Worm (Caenorhabditis elegans): Measurements from ENCODE around the gene math-8.

ce11 chrII:1895278-1895677 lies 6.3 kb upstream of the math-8 start, which contains the start of gene C46F9.5:
- TF ChIP-seq jun-1 (tag; optimal IDR thresholded peaks at IDR 0.05) (no peak), nfya-1 (tag; optimal IDR thresholded peaks at IDR 0.05; ENCODE audit: insufficient read depth) (no peak), tbx-2 (tag; optimal IDR thresholded peaks at IDR 0.05) (no peak), ceh-16 (tag; optimal IDR thresholded peaks at IDR 0.05) (no peak), ama-1 (optimal IDR thresholded peaks at IDR 0.05) (no peak), fkh-10 (GFP tag; optimal IDR thresholded peaks at IDR 0.05) (no peak), zag-1 (tag; optimal IDR thresholded peaks at IDR 0.05) (no peak), nhr-25 (tag; optimal IDR thresholded peaks at IDR 0.05) (no peak), R02D3.7 (tag; optimal IDR thresholded peaks at IDR 0.05) (no peak), snpc-4 (tag; optimal IDR thresholded peaks at IDR 0.05) (no peak), unc-39 (tag; optimal IDR thresholded peaks at IDR 0.05) (no peak), unc-62 (GFP tag; optimal IDR thresholded peaks at IDR 0.05) (no peak), elt-3 (tag; optimal IDR thresholded peaks at IDR 0.05) (no peak), ZK546.5 (tag; optimal IDR thresholded peaks at IDR 0.05) (no peak)
